Fruit fly (Drosophila melanogaster) whole organism, embryonic: ENCODE data around the gene CG31650.

ENCODE experiments used
- CG2129 ChIP-seq: fragments of 200-800 bp; sonication (Bioruptor generic); IDR thresholded peaks from 2 replicates; pipeline ENCODE4 v1.3.6; 2022; ENCODE audit warnings: missing biosample characterization, missing genetic modification characterization; ENCODE audit not compliant: partially characterized antibody
- CG32767 ChIP-seq: fragments of 200-800 bp; sonication (Bioruptor generic); IDR thresholded peaks from 2 replicates; pipeline ENCODE4 v1.3.6; 2022; ENCODE audit warnings: missing biosample characterization, missing genetic modification characterization
- CG7928 ChIP-seq: fragments of 200-800 bp; sonication (Bioruptor generic); optimal IDR thresholded peaks from 2 replicates; lab custom pipeline; 2017; ENCODE audit warnings: missing biosample characterization, mild to moderate bottlenecking, missing genetic modification characterization
- CG8359 ChIP-seq: fragments of 200-800 bp; sonication (Bioruptor generic); optimal IDR thresholded peaks from 2 replicates; lab custom pipeline; 2017; ENCODE audit warnings: missing biosample characterization, mild to moderate bottlenecking, missing genetic modification characterization, borderline replicate concordance
- Doc3 ChIP-seq: fragments of 200-800 bp; sonication (Bioruptor generic); IDR thresholded peaks from 3 replicates; pipeline ENCODE4 v1.3.6; 2022; ENCODE audit warnings: missing biosample characterization, missing genetic modification characterization; ENCODE audit not compliant: partially characterized antibody
- HHEX ChIP-seq: fragments of 200-800 bp; sonication (Bioruptor generic); optimal IDR thresholded peaks from 3 replicates; lab custom pipeline; 2017; ENCODE audit warnings: missing biosample characterization, mild to moderate bottlenecking, missing genetic modification characterization, missing genetic modification reagents
- Lhr ChIP-seq: fragments of 200-800 bp; sonication (Bioruptor generic); optimal IDR thresholded peaks from 3 replicates; lab custom pipeline; 2017; ENCODE audit warnings: mild to moderate bottlenecking, missing biosample characterization, missing genetic modification reagents, missing genetic modification characterization
- Med ChIP-seq: fragments of 200-800 bp; sonication (Bioruptor generic); peaks from one replicate; lab custom pipeline; 2016; ENCODE audit warnings: missing biosample characterization, missing genetic modification characterization, mild to moderate bottlenecking, inconsistent platforms, moderate library complexity
- dysf ChIP-seq: fragments of 200-800 bp; sonication (Bioruptor generic); IDR thresholded peaks from 3 replicates; pipeline ENCODE4 v1.3.6; 2022; ENCODE audit warnings: missing biosample characterization, missing genetic modification characterization
- h ChIP-seq: fragments of >200 bp; optimal IDR thresholded peaks from 2 replicates; lab custom pipeline; 2017
- pzg ChIP-seq: fragments of 200-800 bp; sonication (Bioruptor generic); optimal IDR thresholded peaks from 3 replicates; lab custom pipeline; 2018; ENCODE audit warnings: missing biosample characterization, mild to moderate bottlenecking, missing genetic modification characterization, moderate library complexity
- ssp ChIP-seq: fragments of 200-800 bp; sonication (Bioruptor generic); IDR thresholded peaks from 2 replicates; pipeline ENCODE4 v1.3.6; 2022; ENCODE audit warnings: missing biosample characterization, missing genetic modification characterization
- tap ChIP-seq: fragments of 200-800 bp; optimal IDR thresholded peaks from 3 replicates; lab custom pipeline; 2019; ENCODE audit warnings: missing biosample characterization, mild to moderate bottlenecking, missing genetic modification characterization, moderate library complexity
- ttk ChIP-seq: fragments of 200-800 bp; sonication (Bioruptor generic); IDR thresholded peaks from 2 replicates; pipeline ENCODE4 v2.1.2; 2022; ENCODE audit warnings: missing biosample characterization, missing genetic modification characterization

dm6 chr2L:5079200-5079599, 34.7 kb upstream of the CG31650 start:
- TF ChIP-seq ttk (GFP tag; lab: Robert Waterston, UW) (no peak), CG2129 (GFP tag; lab: Robert Waterston, UW) (no peak), pzg (GFP tag; lab: Kevin White, UChicago) (no peak), Doc3 (GFP tag; lab: Robert Waterston, UW) (no peak), Med (GFP tag; lab: Kevin White, UChicago) (no peak), HHEX (GFP tag; lab: Kevin White, UChicago) (no peak), CG8359 (GFP tag; lab: Kevin White, UChicago) (no peak), dysf (GFP tag; lab: Robert Waterston, UW) (no peak), CG7928 (no peak), ssp (GFP tag; lab: Robert Waterston, UW) (no peak), CG32767 (no peak), h (lab: Kevin White, UChicago) (no peak), Lhr (GFP tag; lab: Kevin White, UChicago) (no peak), tap (no peak)
